Worm (Caenorhabditis elegans) whole organism, L4 larva: ENCODE results near the gene ccch-1.
"Not testable (repeated sequence)": the region's sequence is repeated elsewhere in the genome, so short reads cannot be mapped to it uniquely, and the experiment has no call there.

Source experiments
- Y5F2A.4 ChIP-seq: fragments of 200-800 bp; sonication (Bioruptor generic); optimal IDR thresholded peaks from 2 replicates; lab custom pipeline; 2018; ENCODE audit warnings: mild to moderate bottlenecking, missing genetic modification characterization, missing compliant biosample characterization
- aha-1 ChIP-seq: fragments of 150-350 bp; peaks from one replicate; lab custom pipeline; 2014; ENCODE audit warnings: missing biosample characterization, missing genetic modification characterization
- ceh-20 ChIP-seq: fragments of 200-800 bp; sonication (Bioruptor generic); IDR thresholded peaks from 2 replicates; pipeline ENCODE4 v1.3.6; 2022; ENCODE audit warnings: missing genetic modification reagents, missing genetic modification characterization, missing compliant biosample characterization
- ceh-62 ChIP-seq: sonication (generic microtip); optimal IDR thresholded peaks from 2 replicates; lab custom pipeline; 2017; ENCODE audit warnings: missing biosample characterization, missing genetic modification characterization
- fkh-10 ChIP-seq: fragments of 150-350 bp; optimal IDR thresholded peaks from 2 replicates; lab custom pipeline; 2014; ENCODE audit warnings: missing biosample characterization, missing genetic modification reagents, missing genetic modification characterization
- gei-8 ChIP-seq: fragments of 200-800 bp; sonication (Bioruptor generic); optimal IDR thresholded peaks from 2 replicates; lab custom pipeline; 2018; ENCODE audit warnings: mild to moderate bottlenecking, missing genetic modification characterization, missing compliant biosample characterization
- lin-13 ChIP-seq: fragments of 150-350 bp; optimal IDR thresholded peaks from 2 replicates; lab custom pipeline; 2014; ENCODE audit warnings: missing biosample characterization, missing genetic modification reagents, missing genetic modification characterization
- lin-15B ChIP-seq: fragments of 150-350 bp; sonication (generic microtip); optimal IDR thresholded peaks from 3 replicates; lab custom pipeline; 2014; ENCODE audit warnings: missing biosample characterization, missing genetic modification characterization
- lir-3 ChIP-seq: sonication (generic microtip); optimal IDR thresholded peaks from 2 replicates; lab custom pipeline; 2016; ENCODE audit warnings: mild to moderate bottlenecking, missing genetic modification characterization, missing compliant biosample characterization
- lsy-2 ChIP-seq, 2 experiments: fragments of 150-350 bp in 1 of 2; sonication (generic microtip) in 1 of 2; optimal IDR thresholded peaks; 2 replicates each; lab custom pipeline; 2014 to 2017; ENCODE audit warnings: missing biosample characterization in 2 of 2, missing genetic modification characterization in 2 of 2
- snpc-4 ChIP-seq: fragments of 150-350 bp; optimal IDR thresholded peaks from 2 replicates; lab custom pipeline; 2014; ENCODE audit warnings: missing biosample characterization, missing genetic modification characterization

- not testable (repeated sequence) for TF ChIP-seq aha-1; ceh-20 (GFP tag; lab: Robert Waterston, UW); lin-15B (tag; lab: Kevin White, UChicago); gei-8 (GFP tag; lab: Kevin White, UChicago); lir-3 (tag; lab: Kevin White, UChicago); ceh-62 (tag; lab: Kevin White, UChicago); Y5F2A.4; lin-13 (GFP tag; lab: Kevin White, UChicago); lsy-2 (tag; optimal IDR thresholded peaks at IDR 0.05; lab: Kevin White, UChicago); snpc-4; fkh-10 (GFP tag; lab: Kevin White, UChicago)
These were observed 46.9 kb upstream of the ccch-1 start, which contains the start of gene T11F9.14 for ce11 chrV:11480734-11481133.
